Worm (Caenorhabditis elegans) whole organism, young adult: ENCODE measurements around the gene F53H1.3.

Experiments
- B0019.2 ChIP-seq: fragments of 200-800 bp; sonication (Bioruptor generic); conservative IDR thresholded peaks from 2 replicates; pipeline ENCODE4 v1.3.6; 2022; ENCODE audit warnings: missing genetic modification reagents, missing genetic modification characterization, missing compliant biosample characterization
- B0035.1 ChIP-seq: sonication (generic microtip); optimal IDR thresholded peaks from 2 replicates; lab custom pipeline; 2016; ENCODE audit warnings: missing genetic modification characterization, mild to moderate bottlenecking, missing compliant biosample characterization, missing genotype, missing genetic modification reagents
- F52B5.7 ChIP-seq: sonication (generic microtip); optimal IDR thresholded peaks from 2 replicates; lab custom pipeline; 2016; ENCODE audit warnings: mild to moderate bottlenecking, missing genetic modification characterization, missing compliant biosample characterization
- F55B11.4 ChIP-seq: sonication (generic microtip); optimal IDR thresholded peaks from 2 replicates; lab custom pipeline; 2016; ENCODE audit warnings: missing compliant biosample characterization, missing genetic modification characterization, borderline replicate concordance; ENCODE audit not compliant: insufficient read depth
- F57A8.1 ChIP-seq: fragments of 200-800 bp; sonication (Bioruptor generic); optimal IDR thresholded peaks from 2 replicates; lab custom pipeline; 2018; ENCODE audit warnings: mild to moderate bottlenecking, missing genetic modification characterization, moderate library complexity, missing compliant biosample characterization
- Y67H2A.10 ChIP-seq: fragments of 200-800 bp; sonication (Bioruptor generic); conservative IDR thresholded peaks from 2 replicates; pipeline ENCODE4 v1.3.6; 2022; ENCODE audit warnings: missing genetic modification reagents, missing genetic modification characterization, missing compliant biosample characterization
- Y95B8A.8 ChIP-seq: fragments of 200-800 bp; sonication (Bioruptor generic); IDR thresholded peaks from 2 replicates; pipeline ENCODE4 v1.3.6; 2022; ENCODE audit warnings: missing genetic modification reagents, missing genetic modification characterization, missing compliant biosample characterization
- akir-1 ChIP-seq: fragments of 200-800 bp; sonication (Bioruptor generic); optimal IDR thresholded peaks from 2 replicates; lab custom pipeline; 2018; ENCODE audit warnings: mild to moderate bottlenecking, missing genetic modification characterization, moderate library complexity, missing compliant biosample characterization
- ama-1 ChIP-seq, 3 experiments: fragments of 150-350 bp in 1 of 3; sonication (generic microtip) in 2 of 3; optimal IDR thresholded peaks; 2 replicates each; lab custom pipeline; 2014 to 2018; ENCODE audit warnings: missing biosample characterization in 2 of 3, missing genetic modification characterization in 2 of 3, missing genetic modification reagents in 2 of 3
- athp-1 ChIP-seq: sonication (generic microtip); optimal IDR thresholded peaks from 2 replicates; lab custom pipeline; 2017; ENCODE audit warnings: mild to moderate bottlenecking, missing genetic modification characterization, missing compliant biosample characterization
- attf-5 ChIP-seq: fragments of 200-800 bp; sonication (Bioruptor generic); optimal IDR thresholded peaks from 2 replicates; lab custom pipeline; 2018; ENCODE audit warnings: mild to moderate bottlenecking, missing genetic modification characterization, missing compliant biosample characterization
- attf-6 ChIP-seq: fragments of 200-800 bp; sonication (Bioruptor generic); IDR thresholded peaks from 2 replicates; pipeline ENCODE4 v1.3.6; 2022; ENCODE audit warnings: missing genetic modification reagents, missing genetic modification characterization, missing compliant biosample characterization
- bed-1 ChIP-seq: fragments of 200-800 bp; sonication (Bioruptor generic); IDR thresholded peaks from 2 replicates; pipeline ENCODE4 v1.3.6; 2022; ENCODE audit warnings: missing genetic modification reagents, missing genetic modification characterization, missing compliant biosample characterization
- ccch-3 ChIP-seq: fragments of 200-800 bp; sonication (Bioruptor generic); optimal IDR thresholded peaks from 2 replicates; lab custom pipeline; 2018; ENCODE audit warnings: mild to moderate bottlenecking, missing genetic modification characterization, missing compliant biosample characterization
- cebp-2 ChIP-seq: fragments of 200-800 bp; sonication (Bioruptor generic); IDR thresholded peaks from 2 replicates; pipeline ENCODE4 v1.3.6; 2022; ENCODE audit warnings: missing genetic modification characterization, missing compliant biosample characterization
- ceh-27 ChIP-seq: fragments of 200-800 bp; sonication (Bioruptor generic); optimal IDR thresholded peaks from 2 replicates; lab custom pipeline; 2018; ENCODE audit warnings: mild to moderate bottlenecking, missing genetic modification characterization, moderate library complexity, missing compliant biosample characterization
- ceh-91 ChIP-seq: fragments of 200-800 bp; sonication (Bioruptor generic); IDR thresholded peaks from 2 replicates; pipeline ENCODE4 v1.3.6; 2022; ENCODE audit warnings: missing genetic modification reagents, missing genetic modification characterization, missing compliant biosample characterization
- dox-1 ChIP-seq: fragments of 200-800 bp; sonication (Bioruptor generic); IDR thresholded peaks from 2 replicates; pipeline ENCODE4 v1.3.6; 2022; ENCODE audit warnings: missing genetic modification reagents, missing genetic modification characterization, missing compliant biosample characterization
- egrh-3 ChIP-seq: fragments of 200-800 bp; sonication (Bioruptor generic); IDR thresholded peaks from 2 replicates; pipeline ENCODE4 v1.3.6; 2022; ENCODE audit warnings: missing genetic modification reagents, missing genetic modification characterization, missing compliant biosample characterization
- ekl-4 ChIP-seq: fragments of 200-800 bp; sonication (Bioruptor generic); IDR thresholded peaks from 2 replicates; pipeline ENCODE4 v1.3.6; 2022; ENCODE audit warnings: missing genetic modification reagents, missing genetic modification characterization, missing compliant biosample characterization
- ets-4 ChIP-seq: fragments of 200-800 bp; sonication (Bioruptor generic); optimal IDR thresholded peaks from 2 replicates; lab custom pipeline; 2018; ENCODE audit warnings: mild to moderate bottlenecking, missing genetic modification characterization, missing compliant biosample characterization
- fkh-3 ChIP-seq: sonication (generic microtip); optimal IDR thresholded peaks from 2 replicates; lab custom pipeline; 2016; ENCODE audit warnings: mild to moderate bottlenecking, missing genetic modification characterization, missing compliant biosample characterization
- hlh-26 ChIP-seq: fragments of 200-800 bp; sonication (Bioruptor generic); conservative IDR thresholded peaks from 2 replicates; pipeline ENCODE4 v1.3.6; 2022; ENCODE audit warnings: missing genetic modification reagents, missing genetic modification characterization, missing compliant biosample characterization
- lir-1 ChIP-seq: fragments of 200-800 bp; sonication (Bioruptor generic); conservative IDR thresholded peaks from 2 replicates; pipeline ENCODE4 v1.3.6; 2022; ENCODE audit warnings: missing genetic modification reagents, missing genetic modification characterization, missing compliant biosample characterization
- lsl-1 ChIP-seq: fragments of 200-800 bp; sonication (Bioruptor generic); optimal IDR thresholded peaks from 2 replicates; lab custom pipeline; 2018; ENCODE audit warnings: mild to moderate bottlenecking, missing genetic modification characterization, moderate library complexity, missing compliant biosample characterization
- mcd-1 ChIP-seq: fragments of 200-800 bp; sonication (Bioruptor generic); IDR thresholded peaks from 2 replicates; pipeline ENCODE4 v1.3.6; 2022; ENCODE audit warnings: missing genetic modification reagents, missing genetic modification characterization, missing compliant biosample characterization
- nfya-2 ChIP-seq: fragments of 200-800 bp; sonication (Bioruptor generic); IDR thresholded peaks from 2 replicates; pipeline ENCODE4 v1.3.6; 2022; ENCODE audit warnings: missing genetic modification reagents, missing genetic modification characterization, missing compliant biosample characterization
- nhr-120 ChIP-seq: fragments of 200-800 bp; sonication (Bioruptor generic); IDR thresholded peaks from 2 replicates; pipeline ENCODE4 v1.3.6; 2022; ENCODE audit warnings: missing genetic modification characterization, missing compliant biosample characterization
- nhr-27 ChIP-seq: fragments of 200-800 bp; sonication (Bioruptor generic); optimal IDR thresholded peaks from 2 replicates; lab custom pipeline; 2018; ENCODE audit warnings: mild to moderate bottlenecking, missing genetic modification characterization, moderate library complexity, missing compliant biosample characterization
- nhr-80 ChIP-seq: sonication (generic microtip); optimal IDR thresholded peaks from 2 replicates; lab custom pipeline; 2016; ENCODE audit warnings: missing genetic modification characterization, missing compliant biosample characterization
- nhr-90 ChIP-seq: sonication (generic microtip); optimal IDR thresholded peaks from 2 replicates; lab custom pipeline; 2016; ENCODE audit warnings: missing genotype, mild to moderate bottlenecking, missing genetic modification characterization, missing compliant biosample characterization
- somi-1 ChIP-seq: fragments of 200-800 bp; sonication (Bioruptor generic); optimal IDR thresholded peaks from 2 replicates; lab custom pipeline; 2018; ENCODE audit warnings: mild to moderate bottlenecking, missing genetic modification characterization, missing compliant biosample characterization
- unc-130 ChIP-seq: sonication (generic microtip); optimal IDR thresholded peaks from 2 replicates; lab custom pipeline; 2016; ENCODE audit warnings: missing genetic modification reagents, missing genetic modification characterization, missing compliant biosample characterization
- zfh-2 ChIP-seq: fragments of 200-800 bp; sonication (Bioruptor generic); conservative IDR thresholded peaks from 2 replicates; pipeline ENCODE4 v1.3.6; 2022; ENCODE audit warnings: missing genetic modification reagents, missing genetic modification characterization, missing compliant biosample characterization
- ztf-18 ChIP-seq: sonication (generic microtip); optimal IDR thresholded peaks from 2 replicates; lab custom pipeline; 2016; ENCODE audit warnings: missing genotype, mild to moderate bottlenecking, missing genetic modification characterization, missing compliant biosample characterization
- ztf-26 ChIP-seq: sonication (generic microtip); optimal IDR thresholded peaks from 2 replicates; lab custom pipeline; 2017; ENCODE audit warnings: missing genetic modification characterization, missing compliant biosample characterization
- ztf-28 ChIP-seq: fragments of 200-800 bp; sonication (Bioruptor generic); IDR thresholded peaks from 2 replicates; pipeline ENCODE4 v1.3.6; 2022; ENCODE audit warnings: missing genetic modification reagents, missing genetic modification characterization, missing compliant biosample characterization

F53H1.3 gene

DNA sequence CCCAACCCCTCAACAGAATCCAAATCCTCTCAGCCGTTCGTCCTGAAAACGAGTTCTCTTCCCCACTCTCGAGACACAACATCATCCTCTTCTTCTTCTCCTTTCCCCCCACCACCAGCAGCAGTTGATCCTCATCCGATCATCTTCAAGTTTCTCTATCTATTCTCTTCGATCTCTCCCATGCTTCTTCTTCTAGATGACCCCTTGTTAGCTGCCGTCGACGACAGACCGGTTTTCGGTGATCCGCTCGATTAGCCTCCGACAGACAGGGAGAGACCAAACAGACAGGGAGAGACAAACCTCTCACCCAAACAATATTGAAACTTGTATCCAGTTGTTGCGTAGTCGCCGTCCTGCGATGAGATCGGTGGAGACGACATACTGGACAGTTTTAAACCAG is 42.3 kb downstream of the F53H1.3 start:
- TF ChIP-seq hlh-26 (GFP tag; lab: Robert Waterston, UW): no peak
- no peak for TF ChIP-seq ceh-91 (GFP tag; lab: Robert Waterston, UW)
- no peak for TF ChIP-seq somi-1 (GFP tag; lab: Kevin White, UChicago)
- no peak for TF ChIP-seq lir-1 (GFP tag; lab: Robert Waterston, UW)
- no peak for TF ChIP-seq nhr-80 (tag; lab: Kevin White, UChicago)
- TF ChIP-seq unc-130 (GFP tag; lab: Kevin White, UChicago): no peak
- no peak for TF ChIP-seq lsl-1 (GFP tag; lab: Kevin White, UChicago)
- TF ChIP-seq B0019.2: no peak
- no peak for TF ChIP-seq attf-6 (GFP tag; lab: Robert Waterston, UW)
- TF ChIP-seq fkh-3 (tag; lab: Kevin White, UChicago): no peak
- no peak for TF ChIP-seq dox-1 (GFP tag; lab: Robert Waterston, UW)
- no peak for TF ChIP-seq athp-1 (tag; lab: Kevin White, UChicago)
- no peak for TF ChIP-seq Y95B8A.8 (GFP tag; lab: Robert Waterston, UW)
- no peak for TF ChIP-seq F52B5.7 (tag; lab: Kevin White, UChicago)
- TF ChIP-seq cebp-2: no peak
- TF ChIP-seq F55B11.4 (tag; lab: Kevin White, UChicago): no peak
- no peak for TF ChIP-seq ets-4
- no peak for TF ChIP-seq ekl-4 (GFP tag; lab: Robert Waterston, UW)
- no peak for TF ChIP-seq F57A8.1 (GFP tag; lab: Kevin White, UChicago)
- no peak for TF ChIP-seq ccch-3 (GFP tag; lab: Kevin White, UChicago)
- TF ChIP-seq, all 124 proteins: peak for 0

DNA sequence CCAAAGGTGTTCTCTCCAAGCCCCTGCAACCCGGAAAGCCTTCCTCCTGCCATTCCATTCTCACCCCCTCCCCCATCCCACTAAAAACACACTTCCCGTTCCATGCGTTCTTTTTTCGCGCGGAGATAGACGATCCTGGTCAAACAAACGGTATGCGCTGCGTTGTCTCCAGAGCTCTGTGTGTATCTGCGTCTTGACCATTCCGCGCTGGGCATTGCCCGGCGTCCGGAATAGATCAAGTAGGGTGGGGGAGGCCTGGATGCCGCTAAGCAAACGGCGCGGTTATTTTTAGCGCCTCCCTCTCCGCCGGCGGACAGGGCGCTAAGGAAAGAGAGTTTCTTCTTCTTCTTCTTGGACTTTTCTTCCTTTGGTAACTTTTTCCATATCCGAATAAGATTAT is 46.3 kb downstream of the F53H1.3 start:
- TF ChIP-seq mcd-1 (GFP tag; lab: Robert Waterston, UW) (no peak), zfh-2 (peak; percentile 75), ztf-28 (GFP tag; lab: Robert Waterston, UW) (no peak), nhr-27 (tag; lab: Kevin White, UChicago) (no peak), nhr-90 (tag; lab: Kevin White, UChicago) (no peak)

DNA sequence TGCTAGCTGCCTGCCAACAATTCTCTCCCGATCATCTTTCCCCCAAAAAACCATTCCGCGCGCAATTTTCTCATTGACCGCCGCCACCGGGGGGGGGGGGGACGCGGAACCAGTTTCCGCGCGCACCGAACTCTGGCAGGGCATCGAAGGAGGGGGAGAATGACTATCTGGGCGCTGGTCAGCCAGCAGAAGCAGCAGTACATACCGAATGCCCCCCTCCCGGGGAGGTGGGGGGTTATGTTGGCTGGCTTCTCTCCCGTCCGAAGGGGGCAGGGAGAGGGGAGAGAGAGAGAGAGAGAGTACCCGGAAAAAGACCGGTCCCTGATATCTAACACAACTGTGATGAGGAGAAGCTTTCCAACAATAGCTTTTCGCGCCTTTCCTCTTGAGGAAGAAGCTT is 48.7 kb downstream of the F53H1.3 start:
- TF ChIP-seq akir-1 (no peak), attf-5 (GFP tag; lab: Kevin White, UChicago) (no peak), ztf-18 (tag; lab: Kevin White, UChicago) (no peak), nhr-27 (tag; lab: Kevin White, UChicago) (no peak), nhr-120 (GFP tag; lab: Robert Waterston, UW) (no peak), nfya-2 (no peak), B0035.1 (no peak), bed-1 (GFP tag; lab: Robert Waterston, UW) (no peak), ztf-26 (tag; lab: Kevin White, UChicago) (peak; percentile 3), dox-1 (GFP tag; lab: Robert Waterston, UW) (peak; percentile 40; the same call in 1 of the 2 replicates), ama-1 (optimal IDR thresholded peaks at IDR 0.05; lab: Kevin White, UChicago) (no peak), ama-1 (GFP tag; optimal IDR thresholded peaks at IDR 0.05; lab: Kevin White, UChicago) (no peak), zfh-2 (peak; percentile 96), Y67H2A.10 (GFP tag; lab: Robert Waterston, UW) (no peak), mcd-1 (GFP tag; lab: Robert Waterston, UW) (peak; percentile 46; the same call in 1 of the 2 replicates), egrh-3 (GFP tag; lab: Robert Waterston, UW) (peak; percentile 97), somi-1 (GFP tag; lab: Kevin White, UChicago) (no peak), ceh-27 (GFP tag; lab: Kevin White, UChicago) (peak; percentile 4)
